Worm (Caenorhabditis elegans) whole organism, late embryonic: ENCODE measurements around the gene F28H7.3.

Experiments used
- C38D4.7 ChIP-seq: fragments of 200-800 bp; sonication (Bioruptor generic); optimal IDR thresholded peaks from 2 replicates; lab custom pipeline; 2018; ENCODE audit warnings: mild to moderate bottlenecking, missing genetic modification characterization, moderate library complexity, missing compliant biosample characterization
- F13H6.1 ChIP-seq: sonication (generic microtip); optimal IDR thresholded peaks from 2 replicates; lab custom pipeline; 2016; ENCODE audit warnings: missing genetic modification characterization, missing compliant biosample characterization
- ceh-34 ChIP-seq: sonication (generic microtip); optimal IDR thresholded peaks from 2 replicates; lab custom pipeline; 2016; ENCODE audit warnings: mild to moderate bottlenecking, missing genetic modification characterization, missing compliant biosample characterization
- ets-4 ChIP-seq: sonication (generic microtip); optimal IDR thresholded peaks from 2 replicates; lab custom pipeline; 2016; ENCODE audit warnings: missing genetic modification characterization, missing compliant biosample characterization
- lin-11 ChIP-seq: fragments of 200-800 bp; sonication (Bioruptor generic); optimal IDR thresholded peaks from 2 replicates; lab custom pipeline; 2018; ENCODE audit warnings: mild to moderate bottlenecking, missing genetic modification characterization, missing compliant biosample characterization
- pag-3 ChIP-seq: sonication (generic microtip); optimal IDR thresholded peaks from 2 replicates; lab custom pipeline; 2016; ENCODE audit warnings: missing compliant biosample characterization, missing genetic modification characterization, borderline replicate concordance
- pax-1 ChIP-seq: fragments of 150-350 bp; optimal IDR thresholded peaks from 2 replicates; lab custom pipeline; 2014; ENCODE audit warnings: missing biosample characterization, missing genetic modification characterization
- pha-4 ChIP-seq: fragments of 150-350 bp; optimal IDR thresholded peaks from 2 replicates; lab custom pipeline; 2018; ENCODE audit warnings: missing biosample characterization, missing genetic modification reagents, missing genetic modification characterization
- pqm-1 ChIP-seq: sonication (generic microtip); optimal IDR thresholded peaks from 2 replicates; lab custom pipeline; 2016; ENCODE audit warnings: missing genetic modification characterization, missing compliant biosample characterization

DNA sequence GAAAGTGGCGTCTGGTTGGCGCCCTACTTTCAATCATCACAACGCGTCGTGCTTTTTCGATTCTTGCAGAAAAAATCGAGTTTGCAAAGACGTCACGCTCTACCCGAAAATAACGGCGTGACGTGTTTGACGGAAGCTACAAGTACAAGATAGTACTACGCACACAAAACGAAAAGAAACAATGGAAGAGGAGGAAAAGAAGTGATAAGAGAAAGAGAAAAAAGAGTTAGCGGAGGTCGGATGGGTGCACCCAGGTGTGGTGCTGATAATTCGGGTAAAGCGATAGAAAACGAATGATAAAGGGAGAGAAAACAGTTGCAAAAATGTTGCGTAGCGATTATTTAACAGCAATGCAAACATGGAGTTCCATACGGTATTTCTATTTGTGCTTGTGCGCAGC, 23.9 kb downstream of the F28H7.3 start:
- no peak for TF ChIP-seq pha-4
- TF ChIP-seq pax-1, result no peak
- no peak for TF ChIP-seq lin-11 (tag; lab: Kevin White, UChicago)
- TF ChIP-seq ceh-34 (tag; lab: Kevin White, UChicago), result no peak
- no peak for TF ChIP-seq F13H6.1
- no peak for TF ChIP-seq pag-3 (tag; lab: Kevin White, UChicago)
- TF ChIP-seq ets-4 (tag; lab: Kevin White, UChicago), result no peak
- TF ChIP-seq pqm-1 (tag; lab: Kevin White, UChicago), result no peak
- no peak for TF ChIP-seq C38D4.7 (GFP tag; lab: Kevin White, UChicago)
